Worm (Caenorhabditis elegans): Measurements from ENCODE around the gene C04C3.6.

C04C3.6 gene

ce11 chrIV:3463254-3463653 is 40.8 kb upstream of the C04C3.6 start, which contains the start of gene F58E2.4:
TSS of gene F58E2.4 (plus strand) at chrIV:3463387.
- no peak for TF ChIP-seq F57C9.4 (tag; optimal IDR thresholded peaks at IDR 0.05)
- peak; percentile 67; the same call in 1 of the 2 replicates for TF ChIP-seq hmg-1.2 (GFP tag; IDR thresholded peaks at IDR 0.05)
- no peak for TF ChIP-seq F33H1.4 (GFP tag; IDR thresholded peaks at IDR 0.05)
- TF ChIP-seq bed-2 (GFP tag; IDR thresholded peaks at IDR 0.05), result no peak
- no peak for TF ChIP-seq bed-1 (GFP tag; IDR thresholded peaks at IDR 0.05)
- no peak for TF ChIP-seq cebp-1 (GFP tag; IDR thresholded peaks at IDR 0.05)
- no peak for TF ChIP-seq cebp-1 (tag; optimal IDR thresholded peaks at IDR 0.05)
- TF ChIP-seq T07F8.4 (tag; optimal IDR thresholded peaks at IDR 0.05), result no peak

- TF ChIP-seq Y56A3A.18 (GFP tag; IDR thresholded peaks at IDR 0.05) (no peak), sptf-2 (GFP tag; optimal IDR thresholded peaks at IDR 0.05) (no peak), dpl-1 (GFP tag; optimal IDR thresholded peaks at IDR 0.05) (no peak), dox-1 (GFP tag; IDR thresholded peaks at IDR 0.05) (no peak), C06A6.2 (GFP tag; conservative IDR thresholded peaks at IDR 0.05) (no peak), sea-2 (GFP tag; IDR thresholded peaks at IDR 0.05) (no peak), F37B4.10 (GFP tag; IDR thresholded peaks at IDR 0.05) (no peak), hrde-1 (tag; optimal IDR thresholded peaks at IDR 0.05; ENCODE audit: borderline replicate concordance) (no peak), B0336.3 (GFP tag; IDR thresholded peaks at IDR 0.05) (no peak), D2030.7 (GFP tag; IDR thresholded peaks at IDR 0.05) (no peak), tbx-9 (tag; optimal IDR thresholded peaks at IDR 0.05; ENCODE audit: borderline replicate concordance) (no peak), atf-7 (tag; optimal IDR thresholded peaks at IDR 0.05) (no peak), repo-1 (tag; optimal IDR thresholded peaks at IDR 0.05) (no peak), somi-1 (GFP tag; optimal IDR thresholded peaks at IDR 0.05) (no peak), B0035.1 (tag; optimal IDR thresholded peaks at IDR 0.05) (no peak), B0019.2 (GFP tag; conservative IDR thresholded peaks at IDR 0.05) (no peak), ceh-40 (GFP tag; IDR thresholded peaks at IDR 0.05) (no peak)
Measured at ce11 chrIV:3453346-3453745, 30.9 kb upstream of the C04C3.6 start, which contains the start of gene srz-23. TSS of gene srz-23 (plus strand) at chrIV:3453608.

- no peak for TF ChIP-seq Y95B8A.8 (GFP tag; IDR thresholded peaks at IDR 0.05)
- no peak for TF ChIP-seq egl-44 (GFP tag; IDR thresholded peaks at IDR 0.05)
- TF ChIP-seq nhr-27 (tag; optimal IDR thresholded peaks at IDR 0.05), result no peak
- no peak for TF ChIP-seq ztf-28 (GFP tag; IDR thresholded peaks at IDR 0.05)
- no peak for TF ChIP-seq snpc-4 (GFP tag; optimal IDR thresholded peaks at IDR 0.05)
- TF ChIP-seq snpc-4 (tag; optimal IDR thresholded peaks at IDR 0.05), result no peak
- TF ChIP-seq rcor-1 (GFP tag; IDR thresholded peaks at IDR 0.05), result no peak
- TF ChIP-seq lsl-1 (GFP tag; optimal IDR thresholded peaks at IDR 0.05), result no peak
- no peak for TF ChIP-seq ama-1 (optimal IDR thresholded peaks at IDR 0.05)
- TF ChIP-seq ama-1 (GFP tag; optimal IDR thresholded peaks at IDR 0.05), result no peak
- TF ChIP-seq F22D6.2 (tag; optimal IDR thresholded peaks at IDR 0.05), result no peak
- TF ChIP-seq B0035.1 (tag; optimal IDR thresholded peaks at IDR 0.05), result no peak
- no peak for TF ChIP-seq sdz-38 (tag; optimal IDR thresholded peaks at IDR 0.05)
- TF ChIP-seq F57C9.4 (tag; optimal IDR thresholded peaks at IDR 0.05), result no peak
- TF ChIP-seq xnd-1 (tag; optimal IDR thresholded peaks at IDR 0.05), result no peak
Measured at ce11 chrIV:3452516-3452915, 30.1 kb upstream of the C04C3.6 start.

ce11 chrIV:3447350-3447749 is 24.9 kb upstream of the C04C3.6 start:
- TF ChIP-seq tlf-1 (GFP tag; optimal IDR thresholded peaks at IDR 0.05) (no peak), attf-6 (GFP tag; IDR thresholded peaks at IDR 0.05) (no peak), F23B12.7 (tag; optimal IDR thresholded peaks at IDR 0.05; ENCODE audit: insufficient read depth) (no peak), ccch-3 (GFP tag; optimal IDR thresholded peaks at IDR 0.05) (no peak), nhr-179 (tag; optimal IDR thresholded peaks at IDR 0.05) (no peak), die-1 (tag; optimal IDR thresholded peaks at IDR 0.05) (no peak), hrde-1 (tag; optimal IDR thresholded peaks at IDR 0.05; ENCODE audit: borderline replicate concordance) (no peak), ztf-26 (tag; optimal IDR thresholded peaks at IDR 0.05) (no peak), dpl-1 (GFP tag; optimal IDR thresholded peaks at IDR 0.05) (no peak), snpc-4 (GFP tag; optimal IDR thresholded peaks at IDR 0.05) (no peak), snpc-4 (tag; optimal IDR thresholded peaks at IDR 0.05) (no peak), sptf-2 (GFP tag; optimal IDR thresholded peaks at IDR 0.05) (no peak), gei-17 (GFP tag; optimal IDR thresholded peaks at IDR 0.05) (no peak), unc-130 (GFP tag; optimal IDR thresholded peaks at IDR 0.05) (no peak), egrh-3 (GFP tag; IDR thresholded peaks at IDR 0.05) (no peak)
